Worm (Caenorhabditis elegans): ENCODE measurements around the gene srh-23.

The srh-23 gene

DNA sequence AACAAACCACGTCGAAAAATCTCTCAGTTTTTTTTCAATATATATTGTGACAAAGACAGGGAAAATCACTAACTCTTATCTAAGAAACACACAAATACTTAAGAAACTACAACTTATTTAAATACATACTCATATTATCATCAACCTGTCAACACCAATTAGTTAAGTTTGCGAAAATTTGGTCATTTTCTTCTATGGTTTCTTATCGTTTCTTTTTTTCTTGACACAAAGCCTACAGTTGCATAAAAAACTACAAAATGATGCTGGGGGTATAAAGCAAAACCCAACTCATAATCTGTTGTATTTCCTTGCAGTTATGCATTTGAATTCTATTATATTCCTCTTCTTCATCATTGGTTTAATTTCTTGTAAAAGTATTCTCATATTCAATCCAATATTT lies 19.8 kb upstream of the srh-23 start, which contains the start of gene ugt-67:
ugt-67 (plus strand) TSS at position 301 of the 400 bp plus-strand sequence.
- no peak for TF ChIP-seq rcor-1 (GFP tag; IDR thresholded peaks at IDR 0.05)
- no peak for TF ChIP-seq snpc-1.3 (tag; optimal IDR thresholded peaks at IDR 0.05; ENCODE audit: insufficient read depth)
- no peak for TF ChIP-seq sptf-2 (GFP tag; optimal IDR thresholded peaks at IDR 0.05)
- no peak for TF ChIP-seq athp-1 (tag; optimal IDR thresholded peaks at IDR 0.05)
- TF ChIP-seq attf-6 (GFP tag; IDR thresholded peaks at IDR 0.05) = no peak
- no peak for TF ChIP-seq madf-8 (GFP tag; conservative IDR thresholded peaks at IDR 0.05)
- TF ChIP-seq K11D2.4 (GFP tag; IDR thresholded peaks at IDR 0.05) = no peak
- no peak for TF ChIP-seq somi-1 (GFP tag; optimal IDR thresholded peaks at IDR 0.05)
- no peak for TF ChIP-seq lir-1 (GFP tag; conservative IDR thresholded peaks at IDR 0.05)
- no peak for TF ChIP-seq ztf-6 (GFP tag; IDR thresholded peaks at IDR 0.05)
- TF ChIP-seq him-1 (tag; optimal IDR thresholded peaks at IDR 0.05) = no peak
- no peak for TF ChIP-seq ama-1 (optimal IDR thresholded peaks at IDR 0.05)
- TF ChIP-seq ama-1 (GFP tag; optimal IDR thresholded peaks at IDR 0.05) = no peak
- TF ChIP-seq F55B11.4 (tag; optimal IDR thresholded peaks at IDR 0.05; ENCODE audit: borderline replicate concordance, insufficient read depth) = no peak
- no peak for TF ChIP-seq mxl-1 (tag; optimal IDR thresholded peaks at IDR 0.05)
- no peak for TF ChIP-seq ccch-3 (GFP tag; optimal IDR thresholded peaks at IDR 0.05)
- no peak for TF ChIP-seq ceh-40 (GFP tag; IDR thresholded peaks at IDR 0.05)
- TF ChIP-seq nhr-27 (tag; optimal IDR thresholded peaks at IDR 0.05) = no peak

DNA sequence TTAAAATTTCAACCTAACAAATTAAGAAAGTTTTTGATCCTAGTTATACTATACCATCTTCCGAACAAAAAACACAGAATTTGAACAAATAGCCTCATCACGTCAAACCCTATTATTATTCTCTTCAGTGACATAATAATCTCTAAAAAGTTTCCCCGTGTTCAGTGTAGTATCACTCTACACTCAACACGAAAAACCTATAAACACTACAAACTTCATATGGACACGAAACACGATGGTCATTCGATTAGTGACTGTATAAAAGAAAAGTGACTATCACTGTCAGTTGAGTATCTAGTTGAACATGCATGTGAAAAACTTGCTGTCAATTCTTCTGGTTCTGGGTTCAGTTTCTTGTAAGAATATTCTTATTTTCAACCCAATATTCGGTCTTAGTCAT lies 17.2 kb upstream of the srh-23 start, which contains the start of gene ugt-8:
ugt-8 (plus strand) TSS at position 235 of the 400 bp plus-strand sequence.
- TF ChIP-seq lin-54 (GFP tag; optimal IDR thresholded peaks at IDR 0.05) (no peak), D2030.7 (GFP tag; IDR thresholded peaks at IDR 0.05) (no peak), F57A8.1 (GFP tag; optimal IDR thresholded peaks at IDR 0.05) (no peak), nhr-90 (tag; optimal IDR thresholded peaks at IDR 0.05) (no peak), hrde-1 (tag; optimal IDR thresholded peaks at IDR 0.05; ENCODE audit: borderline replicate concordance) (no peak), K11D2.4 (GFP tag; IDR thresholded peaks at IDR 0.05) (no peak), attf-5 (GFP tag; optimal IDR thresholded peaks at IDR 0.05) (no peak), hmg-20 (GFP tag; IDR thresholded peaks at IDR 0.05) (no peak), tbx-9 (tag; optimal IDR thresholded peaks at IDR 0.05; ENCODE audit: borderline replicate concordance) (no peak), nhr-179 (tag; optimal IDR thresholded peaks at IDR 0.05) (no peak), C17E4.6 (GFP tag; IDR thresholded peaks at IDR 0.05) (no peak), egrh-3 (GFP tag; IDR thresholded peaks at IDR 0.05) (no peak), lir-1 (GFP tag; conservative IDR thresholded peaks at IDR 0.05) (no peak), ets-4 (GFP tag; optimal IDR thresholded peaks at IDR 0.05) (no peak), lin-40 (tag; optimal IDR thresholded peaks at IDR 0.05) (no peak), pha-4 (tag; optimal IDR thresholded peaks at IDR 0.05) (no peak)

DNA sequence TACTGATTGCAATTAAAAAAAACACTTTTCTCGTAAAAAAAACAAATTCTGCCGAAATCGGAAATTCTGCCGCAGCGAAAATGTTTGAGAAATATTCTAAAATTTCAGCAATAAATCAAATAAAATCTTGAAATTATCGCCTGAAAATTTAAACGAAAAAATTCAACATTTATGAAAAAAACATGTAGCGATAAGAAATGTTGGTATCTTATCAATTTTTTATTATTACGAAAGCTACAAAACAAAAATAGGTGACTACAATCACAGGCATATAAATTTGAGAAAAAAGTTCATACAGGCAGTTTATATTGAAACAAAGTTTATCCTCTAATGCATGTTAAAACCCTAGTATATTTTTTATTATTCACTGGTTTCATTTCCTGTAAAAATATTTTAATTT lies 14.9 kb upstream of the srh-23 start, which contains the start of gene ugt-14:
ugt-14 (plus strand) TSS at position 301 of the 400 bp plus-strand sequence.
- TF ChIP-seq snpc-4 (GFP tag; optimal IDR thresholded peaks at IDR 0.05) = no peak
- TF ChIP-seq snpc-4 (tag; optimal IDR thresholded peaks at IDR 0.05) = no peak
- no peak for TF ChIP-seq ztf-18 (tag; optimal IDR thresholded peaks at IDR 0.05)
- TF ChIP-seq somi-1 (GFP tag; optimal IDR thresholded peaks at IDR 0.05) = no peak
- no peak for TF ChIP-seq C06A6.2 (GFP tag; conservative IDR thresholded peaks at IDR 0.05)
- no peak for TF ChIP-seq die-1 (tag; optimal IDR thresholded peaks at IDR 0.05)
- no peak for TF ChIP-seq efl-1 (GFP tag; optimal IDR thresholded peaks at IDR 0.05)
- TF ChIP-seq rec-8 (tag; optimal IDR thresholded peaks at IDR 0.05) = no peak
- TF ChIP-seq F55B11.4 (tag; optimal IDR thresholded peaks at IDR 0.05; ENCODE audit: borderline replicate concordance, insufficient read depth) = no peak
- no peak for TF ChIP-seq F52B5.7 (tag; optimal IDR thresholded peaks at IDR 0.05)
- no peak for TF ChIP-seq nhr-80 (tag; optimal IDR thresholded peaks at IDR 0.05)
- no peak for TF ChIP-seq mes-4 (tag; optimal IDR thresholded peaks at IDR 0.05)
- TF ChIP-seq nfya-1 (tag; optimal IDR thresholded peaks at IDR 0.05; ENCODE audit: borderline replicate concordance, insufficient read depth) = no peak
- no peak for TF ChIP-seq F57A8.1 (GFP tag; optimal IDR thresholded peaks at IDR 0.05)
- no peak for TF ChIP-seq ceh-91 (GFP tag; IDR thresholded peaks at IDR 0.05)
- no peak for TF ChIP-seq zfh-2 (GFP tag; conservative IDR thresholded peaks at IDR 0.05)
